Worm (Caenorhabditis elegans) whole organism, young adult: Measurements from ENCODE around the gene ech-8.

ENCODE experiments used
- efl-1 ChIP-seq: fragments of 150-350 bp; optimal IDR thresholded peaks from 2 replicates; lab custom pipeline; 2014; ENCODE audit warnings: missing biosample characterization, missing genetic modification reagents, missing genetic modification characterization
- madf-10 ChIP-seq: sonication (generic microtip); optimal IDR thresholded peaks from 2 replicates; lab custom pipeline; 2016; ENCODE audit warnings: mild to moderate bottlenecking, missing genetic modification characterization, missing compliant biosample characterization

- TF ChIP-seq madf-10 (tag; lab: Kevin White, UChicago) (no peak), efl-1 (GFP tag; lab: Kevin White, UChicago) (no peak)
Observed at ce11 chrIV:10241659-10242058, 2.7 kb upstream of the ech-8 start, which contains the start of gene lipl-7.
